Worm (Caenorhabditis elegans): ENCODE results near the gene F54A3.6.

DNA sequence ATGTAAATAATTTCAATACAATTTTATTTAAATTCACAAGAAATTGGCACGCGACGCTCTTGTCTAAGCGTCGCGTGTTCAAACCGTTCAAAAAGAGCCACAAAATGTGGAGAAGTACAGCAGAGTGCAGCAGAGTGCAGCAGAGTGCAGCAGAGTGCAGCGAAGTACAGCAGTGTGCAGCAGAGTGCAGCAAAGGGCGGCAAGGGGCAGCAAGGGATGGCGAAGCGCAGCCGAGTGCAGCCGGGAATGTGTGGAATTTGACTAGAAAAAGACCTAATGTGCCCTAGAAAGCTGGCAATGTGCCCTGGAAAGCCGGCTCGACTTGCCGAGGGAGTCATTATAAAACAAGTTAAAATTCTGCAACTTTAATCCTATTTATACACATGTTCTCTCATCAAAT, 47.0 kb upstream of the F54A3.6 start, which contains the start of gene K09F6.6:
- TF ChIP-seq him-1 (tag; optimal IDR thresholded peaks at IDR 0.05) (no peak), W03F9.2 (tag; optimal IDR thresholded peaks at IDR 0.05) (no peak)
